Worm (Caenorhabditis elegans) whole organism, L4 larva: ENCODE data around the gene egas-2.

Experiments used
- ama-1 ChIP-seq: fragments of 150-350 bp; optimal IDR thresholded peaks from 2 replicates; lab custom pipeline; 2014; ENCODE audit warnings: inconsistent platforms, mixed read lengths
- daf-19 ChIP-seq: fragments of 200-800 bp; sonication (Bioruptor generic); conservative IDR thresholded peaks from 2 replicates; pipeline ENCODE4 v1.3.6; 2022; ENCODE audit warnings: missing genetic modification characterization, missing compliant biosample characterization
- lin-13 ChIP-seq: fragments of 150-350 bp; optimal IDR thresholded peaks from 2 replicates; lab custom pipeline; 2014; ENCODE audit warnings: missing biosample characterization, missing genetic modification reagents, missing genetic modification characterization
- lin-39 ChIP-seq: fragments of 150-350 bp; optimal IDR thresholded peaks from 2 replicates; lab custom pipeline; 2014; ENCODE audit warnings: missing biosample characterization, missing genetic modification reagents, missing genetic modification characterization
- nhr-11 ChIP-seq: fragments of 150-350 bp; optimal IDR thresholded peaks from 2 replicates; lab custom pipeline; 2014; ENCODE audit warnings: missing biosample characterization, missing genetic modification characterization
- nhr-76 ChIP-seq: fragments of 150-350 bp; optimal IDR thresholded peaks from 2 replicates; lab custom pipeline; 2014; ENCODE audit warnings: missing biosample characterization, missing genetic modification characterization
- zag-1 ChIP-seq: fragments of 150-350 bp; optimal IDR thresholded peaks from 2 replicates; lab custom pipeline; 2014; ENCODE audit warnings: missing biosample characterization, missing genetic modification characterization
- ztf-7 ChIP-seq: fragments of 150-350 bp; optimal IDR thresholded peaks from 2 replicates; lab custom pipeline; 2014; ENCODE audit warnings: missing biosample characterization, missing genetic modification characterization

- no peak for TF ChIP-seq ztf-7 (tag; lab: Kevin White, UChicago)
- TF ChIP-seq lin-39 (tag; lab: Kevin White, UChicago), result no peak
- no peak for TF ChIP-seq nhr-76 (tag; lab: Kevin White, UChicago)
- TF ChIP-seq lin-13 (GFP tag; lab: Kevin White, UChicago), result no peak
- no peak for TF ChIP-seq zag-1 (tag; lab: Kevin White, UChicago)
- no peak for TF ChIP-seq nhr-11 (tag; lab: Kevin White, UChicago)
- no peak for TF ChIP-seq daf-19 (GFP tag; lab: Robert Waterston, UW)
- peak; percentile 85 for TF ChIP-seq ama-1
Measured at ce11 chrV:18637544-18638366, 12.4 kb upstream of the egas-2 start.
